Worm (Caenorhabditis elegans) whole organism, early embryonic: ENCODE measurements around the gene lin-14.
"Not testable (repeated sequence)": the region's sequence is repeated elsewhere in the genome, so short reads cannot be mapped to it uniquely, and the experiment has no call there.

Experiments
- ama-1 ChIP-seq: fragments of 150-350 bp; optimal IDR thresholded peaks from 2 replicates; lab custom pipeline; 2014
- ceh-36 ChIP-seq: sonication (generic microtip); optimal IDR thresholded peaks from 2 replicates; lab custom pipeline; 2016; ENCODE audit warnings: missing genetic modification characterization, inconsistent platforms, missing compliant biosample characterization
- flt-1 ChIP-seq: fragments of 200-800 bp; sonication (Bioruptor generic); IDR thresholded peaks from 2 replicates; pipeline ENCODE4 v1.3.6; 2022; ENCODE audit warnings: missing genetic modification characterization, missing compliant biosample characterization
- hmbx-1 ChIP-seq: sonication (generic microtip); optimal IDR thresholded peaks from 2 replicates; lab custom pipeline; 2016; ENCODE audit warnings: mild to moderate bottlenecking, missing genetic modification characterization, missing compliant biosample characterization
- hmg-4 ChIP-seq: fragments of 200-800 bp; sonication (Bioruptor generic); optimal IDR thresholded peaks from 2 replicates; lab custom pipeline; 2018; ENCODE audit warnings: mild to moderate bottlenecking, missing genetic modification characterization, missing compliant biosample characterization
- hnd-1 ChIP-seq: sonication (generic microtip); optimal IDR thresholded peaks from 2 replicates; lab custom pipeline; 2016; ENCODE audit warnings: missing genetic modification characterization, missing compliant biosample characterization
- pes-1 ChIP-seq: fragments of 200-800 bp; sonication (Bioruptor generic); IDR thresholded peaks from 2 replicates; pipeline ENCODE4 v1.3.6; 2022; ENCODE audit warnings: missing genetic modification reagents, missing genetic modification characterization, missing compliant biosample characterization
- sea-1 ChIP-seq: fragments of 200-800 bp; sonication (Bioruptor generic); conservative IDR thresholded peaks from 2 replicates; pipeline ENCODE4 v1.3.6; 2022; ENCODE audit warnings: missing genetic modification characterization, missing compliant biosample characterization
- tbx-37 ChIP-seq: fragments of 200-800 bp; sonication (Bioruptor generic); conservative IDR thresholded peaks from 2 replicates; pipeline ENCODE4 v1.3.6; 2022; ENCODE audit warnings: missing genetic modification reagents, missing genetic modification characterization, missing compliant biosample characterization
- tra-4 ChIP-seq: sonication (generic microtip); optimal IDR thresholded peaks from 2 replicates; lab custom pipeline; 2017; ENCODE audit warnings: missing genetic modification characterization, missing compliant biosample characterization

DNA sequence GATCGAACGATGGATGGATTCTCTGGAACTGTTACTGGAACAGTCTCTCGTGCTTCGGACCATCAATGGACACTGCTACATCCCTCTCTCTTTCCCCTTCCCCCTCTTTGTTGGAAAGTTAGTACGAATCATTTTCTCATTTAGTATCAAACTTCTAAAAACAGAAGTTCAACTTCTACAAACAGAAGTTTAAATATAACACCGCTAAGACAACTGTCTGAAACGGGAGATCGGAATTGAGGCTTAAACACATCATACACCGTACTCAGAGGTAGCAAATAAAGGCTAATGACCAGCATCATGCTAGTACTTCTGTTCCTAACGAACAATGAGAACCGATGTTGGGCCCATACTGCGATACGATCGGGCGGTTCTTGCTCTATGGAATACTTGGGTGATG lies 25.6 kb upstream of the lin-14 start, which contains the start of gene F46C3.7:
- TF ChIP-seq flt-1 (GFP tag; lab: Robert Waterston, UW); tbx-37; pes-1 (GFP tag; lab: Robert Waterston, UW); sea-1 (GFP tag; lab: Robert Waterston, UW); ama-1 (lab: Kevin White, UChicago); tra-4 (tag; lab: Kevin White, UChicago); hmg-4; ceh-36 (tag; lab: Kevin White, UChicago); hnd-1 (tag; lab: Kevin White, UChicago); hmbx-1 (tag; lab: Kevin White, UChicago): not testable (repeated sequence)
